Worm (Caenorhabditis elegans): Measurements from ENCODE around the gene F40F4.7.

DNA sequence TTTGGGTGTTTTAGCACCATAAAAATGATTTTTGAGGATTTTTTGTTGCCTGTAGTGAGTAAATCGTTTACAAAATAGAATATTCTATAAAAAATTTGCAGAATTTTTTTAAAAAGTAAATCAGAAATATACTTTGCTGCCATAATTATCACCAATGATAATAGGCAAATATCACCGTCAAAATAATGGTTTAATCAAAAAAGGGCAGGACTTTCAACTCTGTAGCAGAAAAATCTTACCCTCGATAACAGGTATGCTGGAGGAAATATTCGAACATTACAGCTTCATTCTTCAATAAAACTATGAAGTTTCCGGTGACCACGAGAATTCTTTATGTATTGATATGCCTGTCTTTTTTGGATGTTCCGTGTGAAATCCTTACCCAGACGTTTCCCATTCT lies 43.5 kb upstream of the F40F4.7 start, which contains the start of gene K09C4.4:
- TF ChIP-seq dao-5 (tag; optimal IDR thresholded peaks at IDR 0.05) (no peak), W03F9.2 (tag; optimal IDR thresholded peaks at IDR 0.05) (no peak), him-1 (tag; optimal IDR thresholded peaks at IDR 0.05) (no peak)

Data from whole organism, L4/young adult.